Worm (Caenorhabditis elegans) whole organism, L4/young adult: ENCODE results near the gene C17H12.6.

ENCODE experiments used
- dao-5 ChIP-seq: sonication (generic microtip); optimal IDR thresholded peaks from 2 replicates; lab custom pipeline; 2016; ENCODE audit warnings: missing genotype, missing genetic modification characterization, moderate library complexity, missing compliant biosample characterization
- him-1 ChIP-seq: sonication (generic microtip); optimal IDR thresholded peaks from 2 replicates; lab custom pipeline; 2016; ENCODE audit warnings: missing genotype, missing genetic modification reagents, missing genetic modification characterization, missing compliant biosample characterization

DNA sequence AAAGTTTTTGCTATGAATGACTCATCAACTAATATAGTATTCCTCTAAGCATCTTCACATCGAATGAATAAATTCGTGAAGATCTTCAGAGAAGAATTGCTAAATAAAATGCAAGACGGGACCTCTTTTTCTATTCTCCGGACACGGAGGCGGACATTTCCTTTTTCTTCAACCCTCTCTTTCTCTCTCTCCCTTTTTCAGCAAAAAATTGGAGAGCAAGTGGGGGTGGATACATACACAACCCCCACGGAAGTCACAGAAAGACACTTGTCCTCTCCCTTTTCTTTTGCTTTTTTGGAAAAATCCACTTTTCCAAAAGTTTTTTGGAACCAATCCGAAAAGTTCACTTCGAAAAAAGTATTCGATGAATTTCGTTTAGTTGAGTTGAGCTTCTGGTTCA is 12.4 kb upstream of the C17H12.6 start:
- TF ChIP-seq him-1 (tag; lab: Kevin White, UChicago) (no peak), dao-5 (tag; lab: Kevin White, UChicago) (no peak)
